Fruit fly (Drosophila melanogaster): Measurements from ENCODE around the gene CG2211.

CG2211 gene

dm6 chr3L:1335428-1335764 lies 237 bp upstream of the CG2211 start (continued):
- peak; percentile 77 for TF ChIP-seq CG9932 (GFP tag; IDR thresholded peaks at IDR 0.05)
- TF ChIP-seq cad (GFP tag; optimal IDR thresholded peaks at IDR 0.05): no peak
- TF ChIP-seq CG6689 (GFP tag; IDR thresholded peaks at IDR 0.05): peak; percentile 58
- TF ChIP-seq Pdp1 (GFP tag; optimal IDR thresholded peaks at IDR 0.05): peak; percentile 25 to 100
- TF ChIP-seq HLH4C (GFP tag; IDR thresholded peaks at IDR 0.05; ENCODE audit: partially characterized antibody): no peak
- no peak for TF ChIP-seq CG31441 (GFP tag; IDR thresholded peaks at IDR 0.05)
- peak; percentile 32 for TF ChIP-seq shn (GFP tag; optimal IDR thresholded peaks at IDR 0.05)
- peak; percentile 10 for TF ChIP-seq Sry-δ (GFP tag; optimal IDR thresholded peaks at IDR 0.05)
- no peak for TF ChIP-seq CG6854 (GFP tag; optimal IDR thresholded peaks at IDR 0.05)
- TF ChIP-seq Dad (GFP tag; optimal IDR thresholded peaks at IDR 0.05): no peak
- TF ChIP-seq scrt (GFP tag; optimal IDR thresholded peaks at IDR 0.05): peak; percentile 93
- peak; percentile 70 for TF ChIP-seq CG2120 (GFP tag; optimal IDR thresholded peaks at IDR 0.05)
- TF ChIP-seq D (optimal IDR thresholded peaks at IDR 0.05): no peak
- TF ChIP-seq D (GFP tag; optimal IDR thresholded peaks at IDR 0.05): no peak
- TF ChIP-seq Ssrp (tag; optimal IDR thresholded peaks at IDR 0.05): no peak
- TF ChIP-seq CG4707 (GFP tag; optimal IDR thresholded peaks at IDR 0.05): no peak
- no peak for TF ChIP-seq sr (GFP tag; IDR thresholded peaks at IDR 0.05)
- TF ChIP-seq CG8290 (GFP tag; optimal IDR thresholded peaks at IDR 0.05): no peak
- TF ChIP-seq CG8290 (tag; optimal IDR thresholded peaks at IDR 0.05): peak in 1 of 2 experiments; percentile 77
- peak; percentile 39 for TF ChIP-seq CG13424 (tag; optimal IDR thresholded peaks at IDR 0.05)
- no peak for TF ChIP-seq phol (tag; optimal IDR thresholded peaks at IDR 0.05)
- TF ChIP-seq Opbp (GFP tag; IDR thresholded peaks at IDR 0.05; ENCODE audit: partially characterized antibody): no peak
- no peak for TF ChIP-seq Hmx (GFP tag; optimal IDR thresholded peaks at IDR 0.05)
- TF ChIP-seq CG18011 (GFP tag; optimal IDR thresholded peaks at IDR 0.05): peak; percentile 36
- TF ChIP-seq pb (GFP tag; optimal IDR thresholded peaks at IDR 0.05): no peak
- TF ChIP-seq CG3407 (GFP tag; optimal IDR thresholded peaks at IDR 0.05): no peak
- no peak for TF ChIP-seq vfl (GFP tag; optimal IDR thresholded peaks at IDR 0.05)
- no peak; the same call in 1 of the 2 replicates for TF ChIP-seq chm (GFP tag; IDR thresholded peaks at IDR 0.05)
- TF ChIP-seq CG7556 (GFP tag; optimal IDR thresholded peaks at IDR 0.05): peak; percentile 21
- TF ChIP-seq sob (GFP tag; IDR thresholded peaks at IDR 0.05): peak; percentile 72
- TF ChIP-seq ase (GFP tag; IDR thresholded peaks at IDR 0.05): peak; percentile 27; the same call in 1 of the 3 replicates
- 0 out of 2 replicates have a peak, but pooled peaks have one; percentile 17 for TF ChIP-seq Lim3 (GFP tag; IDR thresholded peaks at IDR 0.05)
- TF ChIP-seq bab2 (GFP tag; optimal IDR thresholded peaks at IDR 0.05): peak; percentile 40
- TF ChIP-seq Ada2b (GFP tag; IDR thresholded peaks at IDR 0.05): peak; percentile 71
- no peak for TF ChIP-seq gfzf (GFP tag; optimal IDR thresholded peaks at IDR 0.05)
- no peak for TF ChIP-seq ac (GFP tag; optimal IDR thresholded peaks at IDR 0.05)
- no peak for TF ChIP-seq zen2 (GFP tag; IDR thresholded peaks at IDR 0.05; ENCODE audit: partially characterized antibody)
- TF ChIP-seq CG14014 (GFP tag; IDR thresholded peaks at IDR 0.05): peak; percentile 65; the same call in 1 of the 2 replicates
- TF ChIP-seq CG15269 (tag; optimal IDR thresholded peaks at IDR 0.05): peak; percentile 56
- TF ChIP-seq CG10654 (GFP tag; optimal IDR thresholded peaks at IDR 0.05): no peak
- no peak for TF ChIP-seq D19A (tag; optimal IDR thresholded peaks at IDR 0.05)
- no peak for TF ChIP-seq CG13123 (GFP tag; optimal IDR thresholded peaks at IDR 0.05)
- no peak for TF ChIP-seq ab (GFP tag; optimal IDR thresholded peaks at IDR 0.05)
- TF ChIP-seq Dek (tag; optimal IDR thresholded peaks at IDR 0.05): peak; percentile 37
- no peak for TF ChIP-seq CG6654 (GFP tag; optimal IDR thresholded peaks at IDR 0.05)
- peak; percentile 36 for TF ChIP-seq CG1603 (tag; optimal IDR thresholded peaks at IDR 0.05)
- peak; percentile 66; the same call in 1 of the 4 replicates for TF ChIP-seq chinmo (GFP tag; IDR thresholded peaks at IDR 0.05; ENCODE audit: partially characterized antibody)
- TF ChIP-seq CG10366 (GFP tag; IDR thresholded peaks at IDR 0.05): peak; percentile 74
- TF ChIP-seq zfh1 (GFP tag; IDR thresholded peaks at IDR 0.05): peak; percentile 70; the same call in 2 of the 3 replicates
- no peak for TF ChIP-seq NfI (GFP tag; optimal IDR thresholded peaks at IDR 0.05)
- no peak for TF ChIP-seq Dp (GFP tag; optimal IDR thresholded peaks at IDR 0.05)
- TF ChIP-seq pros (GFP tag; optimal IDR thresholded peaks at IDR 0.05): no peak

All from whole organism, embryonic.